Fruit fly (Drosophila melanogaster) whole organism, embryonic: Measurements from ENCODE around the gene Mlc2.

Source experiments
- Abd-B ChIP-seq: fragments of 200-800 bp; sonication (Bioruptor generic); optimal IDR thresholded peaks from 2 replicates; lab custom pipeline; 2018; ENCODE audit warnings: missing biosample characterization, mild to moderate bottlenecking, missing genetic modification characterization, moderate library complexity
- Aef1 ChIP-seq: fragments of 200-800 bp; sonication (Bioruptor generic); IDR thresholded peaks from 3 replicates; pipeline ENCODE4 v1.3.6; 2022; ENCODE audit warnings: missing biosample characterization, missing genetic modification characterization
- CG10209 ChIP-seq: fragments of 200-800 bp; sonication (Bioruptor generic); optimal IDR thresholded peaks from 3 replicates; lab custom pipeline; 2017; ENCODE audit warnings: missing biosample characterization, mild to moderate bottlenecking, missing genetic modification characterization, missing genetic modification reagents
- CG10321 ChIP-seq: fragments of 200-800 bp; sonication (Bioruptor generic); IDR thresholded peaks from 2 replicates; pipeline ENCODE4 v1.3.6; 2022; ENCODE audit warnings: missing biosample characterization, missing genetic modification characterization
- CG11504 ChIP-seq: fragments of 200-800 bp; sonication (Bioruptor generic); optimal IDR thresholded peaks from 3 replicates; lab custom pipeline; 2019; ENCODE audit warnings: missing biosample characterization, mild to moderate bottlenecking, missing genetic modification characterization, moderate library complexity
- CG11696 ChIP-seq: fragments of 200-800 bp; sonication (Bioruptor generic); IDR thresholded peaks from 2 replicates; pipeline ENCODE4 v1.3.6; 2022; ENCODE audit warnings: missing biosample characterization, missing genetic modification characterization
- CG12744 ChIP-seq: fragments of 200-800 bp; sonication (Bioruptor generic); optimal IDR thresholded peaks from 2 replicates; lab custom pipeline; 2016; ENCODE audit warnings: missing biosample characterization, missing genetic modification characterization
- CG14965 ChIP-seq: fragments of 200-800 bp; sonication (Bioruptor generic); optimal IDR thresholded peaks from 2 replicates; lab custom pipeline; 2016; ENCODE audit warnings: missing biosample characterization, missing genetic modification characterization, borderline replicate concordance
- CG15269 ChIP-seq: fragments of 200-800 bp; sonication (Bioruptor generic); optimal IDR thresholded peaks from 2 replicates; lab custom pipeline; 2018; ENCODE audit warnings: missing biosample characterization, mild to moderate bottlenecking, missing genetic modification characterization, moderate library complexity
- CG15601 ChIP-seq: fragments of 200-800 bp; sonication (Bioruptor generic); optimal IDR thresholded peaks from 3 replicates; lab custom pipeline; 2019; ENCODE audit warnings: missing biosample characterization, mild to moderate bottlenecking, missing genetic modification characterization, moderate library complexity
- CG17802 ChIP-seq: fragments of 200-800 bp; sonication (Bioruptor generic); optimal IDR thresholded peaks from 2 replicates; lab custom pipeline; 2018; ENCODE audit warnings: missing biosample characterization, mild to moderate bottlenecking, missing genetic modification characterization, moderate library complexity
- CG17829 ChIP-seq: fragments of 200-800 bp; optimal IDR thresholded peaks from 2 replicates; lab custom pipeline; 2019; ENCODE audit warnings: missing biosample characterization, mild to moderate bottlenecking, missing genetic modification characterization, moderate library complexity
- CG1832 ChIP-seq: fragments of 200-800 bp; sonication (Bioruptor generic); optimal IDR thresholded peaks from 2 replicates; lab custom pipeline; 2017; ENCODE audit warnings: missing biosample characterization, mild to moderate bottlenecking, missing genetic modification characterization, inconsistent platforms
- CG2199 ChIP-seq: fragments of 200-800 bp; sonication (Bioruptor generic); IDR thresholded peaks from 3 replicates; pipeline ENCODE4 v1.3.6; 2022; ENCODE audit warnings: missing biosample characterization, missing genetic modification characterization
- CG30431 ChIP-seq: fragments of 200-800 bp; sonication (Bioruptor generic); optimal IDR thresholded peaks from 2 replicates; lab custom pipeline; 2017; ENCODE audit warnings: missing biosample characterization, missing genetic modification characterization
- CG31388 ChIP-seq: fragments of 200-800 bp; sonication (Bioruptor generic); optimal IDR thresholded peaks from 2 replicates; lab custom pipeline; 2016; ENCODE audit warnings: missing biosample characterization, missing genetic modification characterization
- CG31441 ChIP-seq: fragments of 200-800 bp; sonication (Bioruptor generic); IDR thresholded peaks from 2 replicates; pipeline ENCODE4 v1.3.6; 2022; ENCODE audit warnings: missing biosample characterization, missing genetic modification characterization
- CG3726 ChIP-seq: fragments of 200-800 bp; sonication (Bioruptor generic); IDR thresholded peaks from 3 replicates; pipeline ENCODE4, ENCODE4 v1.3.6; 2022; ENCODE audit warnings: missing biosample characterization, missing genetic modification characterization
- CG4282 ChIP-seq: fragments of 200-800 bp; sonication (Bioruptor generic); optimal IDR thresholded peaks from 2 replicates; lab custom pipeline; 2016; ENCODE audit warnings: missing biosample characterization, missing genetic modification characterization
- CG4424 ChIP-seq: fragments of 200-800 bp; sonication (Bioruptor generic); optimal IDR thresholded peaks from 3 replicates; lab custom pipeline; 2016; ENCODE audit warnings: missing biosample characterization, missing genetic modification characterization
- CG4820 ChIP-seq: fragments of 200-800 bp; sonication (Bioruptor generic); optimal IDR thresholded peaks from 3 replicates; lab custom pipeline; 2016; ENCODE audit warnings: missing biosample characterization, missing genetic modification characterization
- CG6175 ChIP-seq: fragments of 200-800 bp; sonication (Bioruptor generic); IDR thresholded peaks from 3 replicates; pipeline ENCODE4 v1.3.6; 2022; ENCODE audit warnings: missing biosample characterization, missing genetic modification characterization
- CG9817 ChIP-seq: fragments of 200-800 bp; sonication (Bioruptor generic); optimal IDR thresholded peaks from 2 replicates; lab custom pipeline; 2018; ENCODE audit warnings: missing biosample characterization, mild to moderate bottlenecking, missing genetic modification characterization, moderate library complexity
- Doc2 ChIP-seq: fragments of 200-800 bp; sonication (Bioruptor generic); IDR thresholded peaks from 2 replicates; pipeline ENCODE4 v1.3.6; 2022; ENCODE audit warnings: missing biosample characterization, missing genetic modification characterization
- HLH3B ChIP-seq: fragments of 200-800 bp; sonication (Bioruptor generic); IDR thresholded peaks from 2 replicates; pipeline ENCODE4 v1.3.6; 2022; ENCODE audit warnings: missing biosample characterization, missing genetic modification characterization
- Hey ChIP-seq: fragments of 200-800 bp; sonication (Bioruptor generic); optimal IDR thresholded peaks from 3 replicates; lab custom pipeline; 2018; ENCODE audit warnings: missing biosample characterization, mild to moderate bottlenecking, missing genetic modification characterization
- Hmx ChIP-seq: fragments of 200-800 bp; sonication (Bioruptor generic); optimal IDR thresholded peaks from 2 replicates; lab custom pipeline; 2016; ENCODE audit warnings: missing biosample characterization, missing genetic modification characterization
- Jarid2 ChIP-seq: fragments of 200-800 bp; sonication (Bioruptor generic); optimal IDR thresholded peaks from 3 replicates; lab custom pipeline; 2017; ENCODE audit warnings: mild to moderate bottlenecking, missing biosample characterization, missing genetic modification reagents, missing genetic modification characterization
- Kr ChIP-seq: fragments of 200-800 bp; sonication (Bioruptor generic); optimal IDR thresholded peaks from 2 replicates; lab custom pipeline; 2017; ENCODE audit warnings: missing biosample characterization, mild to moderate bottlenecking, missing genetic modification characterization
- Nf-YC ChIP-seq: fragments of 200-800 bp; optimal IDR thresholded peaks from 3 replicates; lab custom pipeline; 2019; ENCODE audit warnings: missing biosample characterization, mild to moderate bottlenecking, missing genetic modification characterization, moderate library complexity
- Ptx1 ChIP-seq: fragments of 200-800 bp; sonication (Bioruptor generic); IDR thresholded peaks from 2 replicates; pipeline ENCODE4 v1.3.6; 2022; ENCODE audit warnings: missing biosample characterization, missing genetic modification characterization
- Rfx ChIP-seq: fragments of 200-800 bp; sonication (Bioruptor generic); IDR thresholded peaks from 2 replicates; pipeline ENCODE4 v1.3.6; 2022; ENCODE audit warnings: missing biosample characterization, missing genetic modification characterization
- Six4 ChIP-seq: fragments of 200-800 bp; sonication (Bioruptor generic); optimal IDR thresholded peaks from 2 replicates; lab custom pipeline; 2016; ENCODE audit warnings: missing biosample characterization, missing genetic modification characterization
- Ssrp ChIP-seq: fragments of 200-800 bp; sonication (Bioruptor generic); optimal IDR thresholded peaks from 2 replicates; lab custom pipeline; 2018; ENCODE audit warnings: missing biosample characterization, mild to moderate bottlenecking, missing genetic modification characterization, moderate library complexity
- Stat92E ChIP-seq, 3 experiments: fragments of >200 bp in 2 of 3; fragments of 200-800 bp in 1 of 3; sonication (Bioruptor generic) in 1 of 3; optimal IDR thresholded peaks; 2 replicates each; lab custom pipeline; 2017 to 2019; ENCODE audit warnings: missing biosample characterization in 3 of 3, missing genetic modification characterization in 3 of 3, mild to moderate bottlenecking in 1 of 3, moderate library complexity in 1 of 3
- Xrp1 ChIP-seq: fragments of 200-800 bp; sonication (Bioruptor generic); IDR thresholded peaks from 2 replicates; pipeline ENCODE4 v1.3.6; 2022; ENCODE audit warnings: missing biosample characterization, missing genetic modification characterization
- ase ChIP-seq: fragments of 200-800 bp; sonication (Bioruptor generic); IDR thresholded peaks from 3 replicates; pipeline ENCODE4 v1.3.6; 2022; ENCODE audit warnings: missing biosample characterization, missing genetic modification characterization
- bab2 ChIP-seq: fragments of 200-800 bp; sonication (Bioruptor generic); optimal IDR thresholded peaks from 2 replicates; lab custom pipeline; 2016; ENCODE audit warnings: missing biosample characterization, missing genetic modification characterization
- cas ChIP-seq: fragments of 200-800 bp; sonication (Bioruptor generic); IDR thresholded peaks from 2 replicates; pipeline ENCODE4 v1.3.6; 2022; ENCODE audit warnings: missing biosample characterization, missing genetic modification characterization
- cwo ChIP-seq: fragments of 200-800 bp; sonication (Bioruptor generic); optimal IDR thresholded peaks from 3 replicates; lab custom pipeline; 2017; ENCODE audit warnings: missing biosample characterization, missing genetic modification characterization, mild to moderate bottlenecking, moderate library complexity, missing genetic modification reagents
- esg ChIP-seq: fragments of 200-800 bp; sonication (Bioruptor generic); conservative IDR thresholded peaks from 2 replicates; pipeline ENCODE4 v1.3.6; 2022; ENCODE audit warnings: missing biosample characterization, missing genetic modification characterization
- exex ChIP-seq: fragments of 200-800 bp; sonication (Bioruptor generic); optimal IDR thresholded peaks from 4 replicates; lab custom pipeline; 2018; ENCODE audit warnings: missing biosample characterization, mild to moderate bottlenecking, missing genetic modification characterization, moderate library complexity
- ftz-f1 ChIP-seq: fragments of 200-800 bp; sonication (Bioruptor generic); optimal IDR thresholded peaks from 2 replicates; lab custom pipeline; 2016; ENCODE audit warnings: missing biosample characterization, missing genetic modification characterization
- klu ChIP-seq: fragments of 200-800 bp; sonication (Bioruptor generic); IDR thresholded peaks from 2 replicates; pipeline ENCODE4 v1.3.6; 2022; ENCODE audit warnings: missing biosample characterization, missing genetic modification characterization
- maf-S ChIP-seq: fragments of 200-800 bp; sonication (Bioruptor generic); optimal IDR thresholded peaks from 2 replicates; lab custom pipeline; 2016; ENCODE audit warnings: missing biosample characterization, missing genetic modification characterization
- salm ChIP-seq: fragments of 200-800 bp; sonication (Bioruptor generic); optimal IDR thresholded peaks from 2 replicates; lab custom pipeline; 2018; ENCODE audit warnings: missing biosample characterization, mild to moderate bottlenecking, missing genetic modification characterization
- scrt ChIP-seq: fragments of 200-800 bp; sonication (Bioruptor generic); optimal IDR thresholded peaks from 2 replicates; lab custom pipeline; 2018; ENCODE audit warnings: missing biosample characterization, mild to moderate bottlenecking, missing genetic modification characterization, moderate library complexity
- sim ChIP-seq: fragments of 200-800 bp; sonication (Bioruptor generic); IDR thresholded peaks from 2 replicates; pipeline ENCODE4 v1.3.6; 2022; ENCODE audit warnings: missing biosample characterization, missing genetic modification characterization
- slou ChIP-seq: fragments of 200-800 bp; sonication (Bioruptor generic); optimal IDR thresholded peaks from 3 replicates; lab custom pipeline; 2016; ENCODE audit warnings: missing biosample characterization, missing genetic modification characterization
- tup ChIP-seq: fragments of 200-800 bp; sonication (Bioruptor generic); optimal IDR thresholded peaks from 2 replicates; lab custom pipeline; 2016; ENCODE audit warnings: missing biosample characterization, mild to moderate bottlenecking, missing genetic modification characterization, moderate library complexity
- zen2 ChIP-seq: fragments of 200-800 bp; sonication (Bioruptor generic); IDR thresholded peaks from 3 replicates; pipeline ENCODE4 v1.3.6; 2022; ENCODE audit warnings: missing biosample characterization, missing genetic modification characterization; ENCODE audit not compliant: partially characterized antibody

Gene Mlc2

dm6 chr3R:30189836-30190235 is 15.5 kb upstream of the Mlc2 start (continued):
- TF ChIP-seq CG31441 (GFP tag; lab: Robert Waterston, UW) (peak; percentile 87), CG10321 (GFP tag; lab: Robert Waterston, UW) (no peak), CG2199 (no peak), HLH3B (GFP tag; lab: Robert Waterston, UW) (peak; percentile 83), Nf-YC (tag; lab: Kevin White, UChicago) (peak; percentile 52), Ptx1 (GFP tag; lab: Robert Waterston, UW) (peak; percentile 87), CG15269 (tag; lab: Kevin White, UChicago) (peak; percentile 79), tup (GFP tag; lab: Kevin White, UChicago) (no peak), Doc2 (GFP tag; lab: Robert Waterston, UW) (peak; percentile 38; the same call in 1 of the 2 replicates), CG3726 (GFP tag; lab: Robert Waterston, UW) (peak; percentile 81), Abd-B (GFP tag; lab: Kevin White, UChicago) (peak; percentile 72), cas (GFP tag; lab: Robert Waterston, UW) (no peak), salm (tag; lab: Kevin White, UChicago) (peak; percentile 48), CG9817 (peak; percentile 60), cwo (GFP tag; lab: Kevin White, UChicago) (peak; percentile 52), CG17802 (tag; lab: Kevin White, UChicago) (peak; percentile 33), CG12744 (GFP tag; lab: Kevin White, UChicago) (no peak), scrt (GFP tag; lab: Kevin White, UChicago) (peak; percentile 47), CG4424 (GFP tag; lab: Kevin White, UChicago) (peak; percentile 62), zen2 (no peak), maf-S (peak; percentile 39), CG6175 (GFP tag; lab: Robert Waterston, UW) (no peak), sim (GFP tag; lab: Robert Waterston, UW) (peak; percentile 75), CG10209 (peak; percentile 64), Rfx (GFP tag; lab: Robert Waterston, UW) (peak; percentile 84), ftz-f1 (GFP tag; lab: Kevin White, UChicago) (no peak), Aef1 (peak; percentile 79), CG4820 (peak; percentile 77), CG17829 (tag; lab: Kevin White, UChicago) (peak; percentile 67), bab2 (GFP tag; lab: Kevin White, UChicago) (peak; percentile 34), esg (GFP tag; lab: Robert Waterston, UW) (peak; percentile 80), CG14965 (no peak), ase (peak; percentile 86), Six4 (GFP tag; lab: Kevin White, UChicago) (peak; percentile 41), Jarid2 (GFP tag; lab: Kevin White, UChicago) (no peak), Ssrp (tag; lab: Kevin White, UChicago) (peak; percentile 75), Kr (GFP tag; lab: Kevin White, UChicago) (no peak), CG4282 (GFP tag; lab: Kevin White, UChicago) (no peak), Hey (tag; lab: Kevin White, UChicago) (no peak), CG31388 (GFP tag; lab: Kevin White, UChicago) (peak; percentile 45), CG1832 (GFP tag; lab: Kevin White, UChicago) (no peak), CG11504 (tag; lab: Kevin White, UChicago) (peak; percentile 86), Xrp1 (GFP tag; lab: Robert Waterston, UW) (peak; percentile 86), Stat92E (GFP tag; optimal IDR thresholded peaks at IDR 0.05; lab: Kevin White, UChicago) (no peak), klu (GFP tag; lab: Robert Waterston, UW) (peak; percentile 52), CG30431 (peak; percentile 64), CG11696 (peak; percentile 58), Hmx (GFP tag; lab: Kevin White, UChicago) (peak; percentile 4), exex (tag; lab: Kevin White, UChicago) (peak; percentile 15), CG15601 (tag; lab: Kevin White, UChicago) (peak; percentile 42), slou (GFP tag; lab: Kevin White, UChicago) (peak; percentile 6)
